Worm (Caenorhabditis elegans) whole organism, late embryonic: ENCODE results near the gene C17G1.14.

Experiments used
- ama-1 ChIP-seq: fragments of 150-350 bp; optimal IDR thresholded peaks from 2 replicates; lab custom pipeline; 2014
- ceh-18 ChIP-seq: sonication (generic microtip); optimal IDR thresholded peaks from 2 replicates; lab custom pipeline; 2016; ENCODE audit warnings: missing genetic modification characterization, missing compliant biosample characterization
- hlh-30 ChIP-seq: sonication (generic microtip); optimal IDR thresholded peaks from 2 replicates; lab custom pipeline; 2017; ENCODE audit warnings: antibody characterized with exemption, missing genetic modification characterization, missing compliant biosample characterization; ENCODE audit not compliant: insufficient read depth
- nhr-11 ChIP-seq: fragments of 150-350 bp; optimal IDR thresholded peaks from 2 replicates; lab custom pipeline; 2014; ENCODE audit warnings: missing biosample characterization, missing genetic modification characterization
- nhr-232 ChIP-seq: sonication (generic microtip); optimal IDR thresholded peaks from 2 replicates; lab custom pipeline; 2016; ENCODE audit warnings: missing genetic modification characterization, missing compliant biosample characterization
- pag-3 ChIP-seq: sonication (generic microtip); optimal IDR thresholded peaks from 2 replicates; lab custom pipeline; 2016; ENCODE audit warnings: missing compliant biosample characterization, missing genetic modification characterization, borderline replicate concordance
- pqm-1 ChIP-seq: sonication (generic microtip); optimal IDR thresholded peaks from 2 replicates; lab custom pipeline; 2016; ENCODE audit warnings: missing genetic modification characterization, missing compliant biosample characterization
- sox-4 ChIP-seq: sonication (generic microtip); optimal IDR thresholded peaks from 2 replicates; lab custom pipeline; 2017; ENCODE audit warnings: mild to moderate bottlenecking, missing genetic modification characterization, inconsistent platforms, missing compliant biosample characterization
- syd-9 ChIP-seq: sonication (generic microtip); optimal IDR thresholded peaks from 2 replicates; lab custom pipeline; 2016; ENCODE audit warnings: mild to moderate bottlenecking, missing genetic modification characterization, moderate library complexity, missing compliant biosample characterization
- unc-86 ChIP-seq: sonication (generic microtip); optimal IDR thresholded peaks from 2 replicates; lab custom pipeline; 2016; ENCODE audit warnings: missing genetic modification characterization, missing compliant biosample characterization

DNA sequence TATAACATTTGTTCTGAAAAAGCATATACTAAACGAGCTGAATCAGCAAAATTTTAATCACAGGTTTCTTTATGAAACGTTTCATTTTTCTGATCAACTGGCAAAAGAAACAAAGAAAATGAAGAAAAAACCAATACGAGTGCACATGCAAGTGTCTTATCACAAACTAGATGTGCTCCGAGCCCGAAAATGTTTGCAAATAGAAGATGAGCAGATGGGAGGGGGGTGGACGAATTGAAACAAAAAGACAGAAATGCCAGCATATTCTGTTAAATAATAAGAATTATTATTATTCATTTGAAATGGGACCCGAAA lies 4.6 kb upstream of the C17G1.14 start:
- no peak for TF ChIP-seq pag-3 (tag; lab: Kevin White, UChicago)
- TF ChIP-seq nhr-232 (tag; lab: Kevin White, UChicago) = no peak
- TF ChIP-seq ceh-18 = no peak
- TF ChIP-seq nhr-11 = no peak
- TF ChIP-seq ama-1 (lab: Kevin White, UChicago) = no peak
- TF ChIP-seq syd-9 (tag; lab: Kevin White, UChicago) = no peak
- no peak for TF ChIP-seq unc-86 (tag; lab: Kevin White, UChicago)
- TF ChIP-seq pqm-1 = no peak
- no peak for TF ChIP-seq hlh-30 (tag; lab: Kevin White, UChicago)
- no peak for TF ChIP-seq sox-4 (tag; lab: Kevin White, UChicago)
